Fruit fly (Drosophila melanogaster): ENCODE data around the gene CG7992.

DNA sequence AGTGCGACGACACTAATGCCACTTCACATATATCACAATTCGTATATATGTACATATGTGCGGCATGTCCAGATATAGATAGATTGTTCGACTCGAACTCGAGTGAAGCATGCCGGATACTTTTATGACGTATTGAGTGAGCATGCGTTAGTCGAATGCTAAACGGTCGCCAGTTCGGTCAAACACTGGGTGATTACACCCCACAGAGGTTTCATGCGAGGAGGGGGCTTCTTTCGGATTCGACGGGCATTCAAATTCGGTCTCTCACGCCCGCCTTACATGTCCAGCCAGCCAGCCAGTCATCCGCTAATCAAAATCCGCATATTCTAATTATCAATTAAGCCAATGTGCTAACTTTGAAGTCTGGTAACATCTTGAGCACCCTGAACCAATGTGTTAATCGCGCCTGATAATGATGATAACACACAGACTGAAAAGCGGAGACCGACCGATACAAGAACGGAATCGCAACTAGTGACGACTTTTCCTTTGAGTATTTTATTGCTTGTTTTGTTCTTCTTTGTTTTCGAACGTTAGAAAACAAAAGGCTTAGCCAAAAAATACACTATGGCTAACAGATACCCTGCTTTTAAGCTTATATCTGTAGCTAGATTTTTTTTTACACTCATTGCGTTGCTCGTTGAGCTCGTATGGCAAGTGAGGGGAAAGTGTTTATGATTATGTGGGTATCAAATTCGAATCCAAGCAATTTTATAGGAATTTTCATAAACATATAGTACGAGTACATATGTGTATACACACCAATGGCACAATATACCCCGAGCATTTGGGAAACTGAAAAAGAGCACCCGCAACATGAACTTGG lies 44.9 kb upstream of the CG7992 start:
- TF ChIP-seq CTCF (optimal IDR thresholded peaks at IDR 0.05) (no peak), CG8478 (optimal IDR thresholded peaks at IDR 0.05) (no peak)
